Worm (Caenorhabditis elegans): Measurements from ENCODE around the gene tbc-2.

ce11 chrII:5806563-5806962, 20.7 kb downstream of the tbc-2 start:
- no peak for TF ChIP-seq pha-4 (tag; optimal IDR thresholded peaks at IDR 0.05)
- no peak for TF ChIP-seq ceh-2 (tag; optimal IDR thresholded peaks at IDR 0.05)
- no peak for TF ChIP-seq sox-4 (tag; optimal IDR thresholded peaks at IDR 0.05)
- TF ChIP-seq eyg-1 (tag; optimal IDR thresholded peaks at IDR 0.05): no peak
- no peak for TF ChIP-seq ama-1 (optimal IDR thresholded peaks at IDR 0.05)
- no peak for TF ChIP-seq T23F11.4 (GFP tag; optimal IDR thresholded peaks at IDR 0.05)
- no peak for TF ChIP-seq nhr-11 (tag; optimal IDR thresholded peaks at IDR 0.05)
- no peak for TF ChIP-seq dmd-4 (tag; optimal IDR thresholded peaks at IDR 0.05; ENCODE audit: borderline replicate concordance)
- TF ChIP-seq tbx-2 (tag; optimal IDR thresholded peaks at IDR 0.05): no peak
- TF ChIP-seq hlh-30 (tag; optimal IDR thresholded peaks at IDR 0.05; ENCODE audit: insufficient read depth): no peak
